Worm (Caenorhabditis elegans) whole organism, young adult: ENCODE measurements around the gene srw-13.

ENCODE experiments used
- B0019.2 ChIP-seq: fragments of 200-800 bp; sonication (Bioruptor generic); conservative IDR thresholded peaks from 2 replicates; pipeline ENCODE4 v1.3.6; 2022; ENCODE audit warnings: missing genetic modification reagents, missing genetic modification characterization, missing compliant biosample characterization
- C06A6.2 ChIP-seq: fragments of 200-800 bp; sonication (Bioruptor generic); conservative IDR thresholded peaks from 2 replicates; pipeline ENCODE4 v1.3.6; 2022; ENCODE audit warnings: missing genetic modification characterization, missing compliant biosample characterization
- F57A8.1 ChIP-seq: fragments of 200-800 bp; sonication (Bioruptor generic); optimal IDR thresholded peaks from 2 replicates; lab custom pipeline; 2018; ENCODE audit warnings: mild to moderate bottlenecking, missing genetic modification characterization, moderate library complexity, missing compliant biosample characterization
- T26A5.8 ChIP-seq: sonication (generic microtip); optimal IDR thresholded peaks from 2 replicates; lab custom pipeline; 2016; ENCODE audit warnings: missing genetic modification characterization, missing compliant biosample characterization
- Y53G8AR.9 ChIP-seq: fragments of 200-800 bp; sonication (Bioruptor generic); conservative IDR thresholded peaks from 2 replicates; pipeline ENCODE4 v1.3.6; 2022; ENCODE audit warnings: missing genetic modification reagents, missing genetic modification characterization, missing compliant biosample characterization
- Y56A3A.18 ChIP-seq: fragments of 200-800 bp; sonication (Bioruptor generic); IDR thresholded peaks from 2 replicates; pipeline ENCODE4 v1.3.6; 2022; ENCODE audit warnings: missing genetic modification reagents, missing genetic modification characterization, missing compliant biosample characterization
- athp-1 ChIP-seq: sonication (generic microtip); optimal IDR thresholded peaks from 2 replicates; lab custom pipeline; 2017; ENCODE audit warnings: mild to moderate bottlenecking, missing genetic modification characterization, missing compliant biosample characterization
- attf-6 ChIP-seq: fragments of 200-800 bp; sonication (Bioruptor generic); IDR thresholded peaks from 2 replicates; pipeline ENCODE4 v1.3.6; 2022; ENCODE audit warnings: missing genetic modification reagents, missing genetic modification characterization, missing compliant biosample characterization
- ceh-58 ChIP-seq: fragments of 200-800 bp; sonication (Bioruptor generic); IDR thresholded peaks from 2 replicates; pipeline ENCODE4 v1.3.6; 2022; ENCODE audit warnings: missing genetic modification characterization, missing compliant biosample characterization
- die-1 ChIP-seq: sonication (generic microtip); optimal IDR thresholded peaks from 2 replicates; lab custom pipeline; 2016; ENCODE audit warnings: missing genotype, mild to moderate bottlenecking, missing genetic modification characterization, missing compliant biosample characterization
- dpff-1 ChIP-seq: sonication (generic microtip); optimal IDR thresholded peaks from 2 replicates; lab custom pipeline; 2017; ENCODE audit warnings: mild to moderate bottlenecking, missing genetic modification characterization, missing compliant biosample characterization
- dpl-1 ChIP-seq: fragments of 150-350 bp; optimal IDR thresholded peaks from 2 replicates; lab custom pipeline; 2014; ENCODE audit warnings: missing biosample characterization, missing genetic modification reagents, missing genetic modification characterization
- efl-1 ChIP-seq: fragments of 150-350 bp; optimal IDR thresholded peaks from 2 replicates; lab custom pipeline; 2014; ENCODE audit warnings: missing biosample characterization, missing genetic modification reagents, missing genetic modification characterization
- egrh-3 ChIP-seq: fragments of 200-800 bp; sonication (Bioruptor generic); IDR thresholded peaks from 2 replicates; pipeline ENCODE4 v1.3.6; 2022; ENCODE audit warnings: missing genetic modification reagents, missing genetic modification characterization, missing compliant biosample characterization
- ekl-4 ChIP-seq: fragments of 200-800 bp; sonication (Bioruptor generic); IDR thresholded peaks from 2 replicates; pipeline ENCODE4 v1.3.6; 2022; ENCODE audit warnings: missing genetic modification reagents, missing genetic modification characterization, missing compliant biosample characterization
- fkh-3 ChIP-seq: sonication (generic microtip); optimal IDR thresholded peaks from 2 replicates; lab custom pipeline; 2016; ENCODE audit warnings: mild to moderate bottlenecking, missing genetic modification characterization, missing compliant biosample characterization
- gei-17 ChIP-seq: fragments of 200-800 bp; sonication (Bioruptor generic); optimal IDR thresholded peaks from 2 replicates; lab custom pipeline; 2018; ENCODE audit warnings: mild to moderate bottlenecking, missing genetic modification characterization, missing compliant biosample characterization
- him-1 ChIP-seq: sonication (generic microtip); optimal IDR thresholded peaks from 2 replicates; lab custom pipeline; 2016; ENCODE audit warnings: missing genotype, missing genetic modification reagents, missing genetic modification characterization, missing compliant biosample characterization
- hrde-1 ChIP-seq: sonication (generic microtip); optimal IDR thresholded peaks from 2 replicates; lab custom pipeline; 2016; ENCODE audit warnings: missing genetic modification characterization, mild to moderate bottlenecking, missing compliant biosample characterization, moderate library complexity, missing genotype, missing genetic modification reagents, borderline replicate concordance
- hsf-1 ChIP-seq: fragments of 200-800 bp; sonication (Bioruptor generic); IDR thresholded peaks from 2 replicates; pipeline ENCODE4 v1.3.6; 2022; ENCODE audit warnings: missing genetic modification reagents, missing genetic modification characterization, missing compliant biosample characterization
- lag-1 ChIP-seq: fragments of 200-800 bp; sonication (Bioruptor generic); IDR thresholded peaks from 2 replicates; pipeline ENCODE4 v1.3.6; 2022; ENCODE audit warnings: missing genetic modification reagents, missing genetic modification characterization, missing compliant biosample characterization
- let-607 ChIP-seq, 2 experiments: fragments of 200-800 bp in 1 of 2; sonication (Bioruptor generic) in 1 of 2; sonication (generic microtip) in 1 of 2; optimal IDR thresholded peaks; 2 replicates each; lab custom pipeline; 2016 to 2018; ENCODE audit warnings: mild to moderate bottlenecking in 2 of 2, missing compliant biosample characterization in 2 of 2, missing genetic modification characterization in 2 of 2, moderate library complexity in 2 of 2, missing genotype in 1 of 2
- madf-10 ChIP-seq: sonication (generic microtip); optimal IDR thresholded peaks from 2 replicates; lab custom pipeline; 2016; ENCODE audit warnings: mild to moderate bottlenecking, missing genetic modification characterization, missing compliant biosample characterization
- mcd-1 ChIP-seq: fragments of 200-800 bp; sonication (Bioruptor generic); IDR thresholded peaks from 2 replicates; pipeline ENCODE4 v1.3.6; 2022; ENCODE audit warnings: missing genetic modification reagents, missing genetic modification characterization, missing compliant biosample characterization
- mxl-1 ChIP-seq: sonication (generic microtip); optimal IDR thresholded peaks from 2 replicates; lab custom pipeline; 2016; ENCODE audit warnings: missing genetic modification characterization, missing compliant biosample characterization
- nfya-2 ChIP-seq: fragments of 200-800 bp; sonication (Bioruptor generic); IDR thresholded peaks from 2 replicates; pipeline ENCODE4 v1.3.6; 2022; ENCODE audit warnings: missing genetic modification reagents, missing genetic modification characterization, missing compliant biosample characterization
- nhr-27 ChIP-seq: fragments of 200-800 bp; sonication (Bioruptor generic); optimal IDR thresholded peaks from 2 replicates; lab custom pipeline; 2018; ENCODE audit warnings: mild to moderate bottlenecking, missing genetic modification characterization, moderate library complexity, missing compliant biosample characterization
- sea-2 ChIP-seq: fragments of 200-800 bp; sonication (Bioruptor generic); IDR thresholded peaks from 2 replicates; pipeline ENCODE4 v1.3.6; 2022; ENCODE audit warnings: missing genetic modification characterization, missing compliant biosample characterization
- tlf-1 ChIP-seq: fragments of 200-800 bp; sonication (Bioruptor generic); optimal IDR thresholded peaks from 2 replicates; lab custom pipeline; 2018; ENCODE audit warnings: mild to moderate bottlenecking, missing genetic modification characterization, missing compliant biosample characterization
- unc-130 ChIP-seq: sonication (generic microtip); optimal IDR thresholded peaks from 2 replicates; lab custom pipeline; 2016; ENCODE audit warnings: missing genetic modification reagents, missing genetic modification characterization, missing compliant biosample characterization
- zim-3 ChIP-seq: sonication (generic microtip); optimal IDR thresholded peaks from 2 replicates; lab custom pipeline; 2017; ENCODE audit warnings: mild to moderate bottlenecking, missing genetic modification characterization, moderate library complexity, missing compliant biosample characterization
- ztf-22 ChIP-seq: fragments of 200-800 bp; sonication (Bioruptor generic); optimal IDR thresholded peaks from 2 replicates; lab custom pipeline; 2018; ENCODE audit warnings: mild to moderate bottlenecking, missing genetic modification characterization, moderate library complexity, missing compliant biosample characterization
- ztf-6 ChIP-seq: fragments of 200-800 bp; sonication (Bioruptor generic); IDR thresholded peaks from 2 replicates; pipeline ENCODE4 v1.3.6; 2022; ENCODE audit warnings: missing genetic modification reagents, missing genetic modification characterization, missing compliant biosample characterization

srw-13 gene

DNA sequence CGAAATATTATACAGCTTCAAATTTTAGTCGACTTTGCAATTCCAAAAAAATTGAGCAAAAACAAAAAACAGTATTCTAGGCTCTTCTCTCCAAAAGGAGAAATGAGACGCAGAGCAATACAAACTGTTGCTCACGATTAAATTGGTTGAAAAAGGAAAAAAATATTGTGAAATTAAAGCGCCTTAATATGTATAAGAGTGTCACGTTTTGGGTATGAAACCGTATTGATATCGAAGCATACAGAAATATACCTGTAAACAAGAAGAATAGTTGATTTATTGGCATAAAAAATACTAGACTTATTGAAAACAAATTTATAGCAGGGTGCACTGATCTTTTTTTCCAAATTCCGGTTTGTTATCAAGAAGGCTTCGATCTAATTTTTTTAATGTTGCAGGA is 33.5 kb downstream of the srw-13 start, which contains the start of gene M01B2.13 (continued):
- TF ChIP-seq unc-130 (GFP tag; lab: Kevin White, UChicago), result no peak

DNA sequence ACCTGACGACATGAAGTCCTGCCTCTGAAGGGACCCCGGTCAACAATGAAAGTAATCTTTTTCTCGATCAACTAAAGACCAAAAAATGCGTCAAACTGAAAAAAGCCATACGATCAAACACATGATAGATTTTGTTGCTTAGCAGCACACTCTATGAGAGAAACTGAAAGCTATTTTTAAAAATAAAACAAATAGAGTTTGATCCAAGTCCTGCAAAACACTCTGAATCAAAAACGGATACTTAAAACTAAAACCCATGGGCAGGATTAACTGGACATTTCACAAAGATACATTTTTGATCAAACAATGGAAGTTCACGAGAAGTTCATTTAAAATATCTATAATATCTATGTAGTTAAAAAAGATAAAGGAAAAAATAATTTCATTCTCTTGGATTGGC is 35.1 kb downstream of the srw-13 start, which contains the start of gene T10H4.13:
Gene T10H4.13, minus strand, starts transcription at position 101 of the 400 bp plus-strand sequence.
- no peak for TF ChIP-seq hsf-1 (GFP tag; lab: Robert Waterston, UW)
- TF ChIP-seq mxl-1 (tag; lab: Kevin White, UChicago), result no peak

DNA sequence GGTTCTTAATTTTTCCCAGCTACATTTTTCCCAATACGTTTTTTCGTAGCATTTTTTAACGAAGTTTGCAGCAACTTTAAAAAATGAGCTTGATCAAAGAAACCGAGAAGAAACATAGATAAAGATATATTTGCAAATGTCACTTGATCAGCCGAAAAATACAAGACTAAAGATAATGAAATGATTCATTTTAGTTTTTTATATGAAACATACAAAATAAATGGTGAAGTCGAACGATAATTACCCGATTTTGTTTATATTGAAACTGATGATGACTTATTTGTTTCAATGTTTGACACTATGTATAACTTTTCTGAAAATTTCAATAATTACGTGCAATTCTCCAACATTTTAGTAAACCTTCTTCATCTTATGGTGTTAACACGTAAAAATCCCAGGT is 36.0 kb downstream of the srw-13 start, which contains the start of gene srw-22:
Gene srw-22, plus strand, starts transcription at position 301 of the 400 bp plus-strand sequence.
- TF ChIP-seq nfya-2 (GFP tag; lab: Robert Waterston, UW) (no peak), die-1 (tag; lab: Kevin White, UChicago) (no peak), B0019.2 (GFP tag; lab: Robert Waterston, UW) (no peak), nhr-27 (tag; lab: Kevin White, UChicago) (no peak), Y53G8AR.9 (GFP tag; lab: Robert Waterston, UW) (no peak), F57A8.1 (GFP tag; lab: Kevin White, UChicago) (no peak), ekl-4 (GFP tag; lab: Robert Waterston, UW) (no peak), efl-1 (no peak), ceh-58 (no peak), dpff-1 (tag; lab: Kevin White, UChicago) (no peak), ztf-6 (GFP tag; lab: Robert Waterston, UW) (no peak), lag-1 (GFP tag; lab: Robert Waterston, UW) (no peak), him-1 (tag; lab: Kevin White, UChicago) (no peak), tlf-1 (GFP tag; lab: Kevin White, UChicago) (no peak)

DNA sequence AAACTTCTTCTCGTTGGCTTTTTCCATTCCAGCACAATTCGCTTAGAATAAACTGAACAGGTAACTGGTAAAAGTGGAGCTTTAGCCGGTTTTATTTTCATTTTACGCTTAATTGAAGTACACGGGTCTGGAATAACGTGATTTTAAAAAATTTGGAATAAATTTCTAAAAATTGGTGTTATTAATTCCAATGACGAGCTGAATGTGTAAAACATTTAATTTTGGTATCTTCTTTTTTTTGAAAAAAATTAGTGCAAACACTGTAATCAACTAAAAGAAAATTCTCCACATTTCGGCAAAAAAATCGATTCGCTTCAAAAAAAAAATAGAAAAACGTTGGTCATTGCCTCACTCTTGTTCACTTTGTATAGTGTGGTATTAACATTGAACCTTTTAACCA is 40.0 kb downstream of the srw-13 start, which contains the start of gene T10H4.4:
Gene T10H4.4, minus strand, starts transcription at position 101 of the 400 bp plus-strand sequence.
- TF ChIP-seq ztf-22 (GFP tag; lab: Kevin White, UChicago), result no peak
- TF ChIP-seq fkh-3 (tag; lab: Kevin White, UChicago), result no peak
- no peak for TF ChIP-seq zim-3 (tag; lab: Kevin White, UChicago)
- no peak for TF ChIP-seq dpl-1
- no peak for TF ChIP-seq tlf-1 (GFP tag; lab: Kevin White, UChicago)
- no peak for TF ChIP-seq Y56A3A.18 (GFP tag; lab: Robert Waterston, UW)
- no peak for TF ChIP-seq C06A6.2
- no peak for TF ChIP-seq athp-1 (tag; lab: Kevin White, UChicago)
- TF ChIP-seq sea-2 (GFP tag; lab: Robert Waterston, UW), result no peak
- TF ChIP-seq let-607 (tag; optimal IDR thresholded peaks at IDR 0.05; lab: Kevin White, UChicago), result no peak
- TF ChIP-seq madf-10, result no peak
- no peak for TF ChIP-seq T26A5.8 (tag; lab: Kevin White, UChicago)
- no peak for TF ChIP-seq hrde-1 (tag; lab: Kevin White, UChicago)
- TF ChIP-seq egrh-3 (GFP tag; lab: Robert Waterston, UW), result no peak
- TF ChIP-seq hsf-1 (GFP tag; lab: Robert Waterston, UW), result no peak
- TF ChIP-seq ekl-4 (GFP tag; lab: Robert Waterston, UW), result no peak
- TF ChIP-seq attf-6 (GFP tag; lab: Robert Waterston, UW), result no peak
- TF ChIP-seq mcd-1 (GFP tag; lab: Robert Waterston, UW), result no peak
- no peak for TF ChIP-seq gei-17 (GFP tag; lab: Kevin White, UChicago)
- TF ChIP-seq, all 124 proteins: peak for 0
